Worm (Caenorhabditis elegans): ENCODE data around the gene vps-2.

Gene vps-2

DNA sequence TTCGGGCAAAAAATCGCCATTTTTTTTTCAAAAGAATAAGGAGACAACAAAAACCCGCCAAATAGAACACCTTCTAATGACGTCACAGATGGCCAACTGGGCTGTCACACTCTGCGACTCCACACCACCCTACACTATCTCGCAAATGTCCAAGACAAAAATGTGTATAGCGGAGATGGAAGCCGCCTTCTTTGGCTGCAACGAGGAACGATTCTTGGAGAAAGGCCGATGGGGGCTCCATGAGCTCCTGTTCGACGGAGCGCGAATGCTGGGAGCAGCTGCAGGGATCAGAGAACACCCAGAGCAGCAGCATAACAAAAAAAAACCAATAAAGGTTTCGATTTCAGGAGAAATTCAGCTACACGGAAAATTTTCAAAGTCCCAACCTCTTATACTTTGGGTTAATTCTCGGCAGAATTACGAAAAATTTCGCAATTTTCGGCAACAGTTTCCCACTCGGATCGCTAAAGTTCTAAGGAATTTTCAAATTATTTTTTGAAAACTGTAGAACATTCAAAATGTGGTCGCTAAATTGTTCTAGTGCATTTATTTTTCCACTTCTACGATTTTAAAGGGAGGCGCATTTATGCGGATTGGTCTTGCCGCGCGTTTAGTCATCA, 37.9 kb upstream of the vps-2 start (continued):
- no peak for TF ChIP-seq lsy-12 (tag; optimal IDR thresholded peaks at IDR 0.05)
- no peak for TF ChIP-seq eor-1 (tag; optimal IDR thresholded peaks at IDR 0.05)
- TF ChIP-seq ztf-11 (tag; optimal IDR thresholded peaks at IDR 0.05), result no peak
- TF ChIP-seq hmg-11 (tag; optimal IDR thresholded peaks at IDR 0.05), result peak; percentile 79
- no peak for TF ChIP-seq nhr-237 (tag; optimal IDR thresholded peaks at IDR 0.05)
- TF ChIP-seq daf-12 (tag; optimal IDR thresholded peaks at IDR 0.05), result no peak
- TF ChIP-seq egl-5 (tag; optimal IDR thresholded peaks at IDR 0.05), result peak; percentile 1
- no peak for TF ChIP-seq mml-1 (tag; optimal IDR thresholded peaks at IDR 0.05)
- TF ChIP-seq elt-1 (tag; optimal IDR thresholded peaks at IDR 0.05), result no peak
- no peak for TF ChIP-seq mdl-1 (tag; optimal IDR thresholded peaks at IDR 0.05)
- TF ChIP-seq ama-1 (optimal IDR thresholded peaks at IDR 0.05), result peak; percentile 29
- no peak for TF ChIP-seq nhr-76 (tag; optimal IDR thresholded peaks at IDR 0.05)
- no peak for TF ChIP-seq elt-3 (tag; optimal IDR thresholded peaks at IDR 0.05)
- no peak for TF ChIP-seq nhr-28 (tag; optimal IDR thresholded peaks at IDR 0.05)
- peak; percentile 58 for TF ChIP-seq lin-39 (tag; optimal IDR thresholded peaks at IDR 0.05)
- no peak for TF ChIP-seq egl-27 (tag; optimal IDR thresholded peaks at IDR 0.05)
- TF ChIP-seq zag-1 (tag; optimal IDR thresholded peaks at IDR 0.05), result no peak

DNA sequence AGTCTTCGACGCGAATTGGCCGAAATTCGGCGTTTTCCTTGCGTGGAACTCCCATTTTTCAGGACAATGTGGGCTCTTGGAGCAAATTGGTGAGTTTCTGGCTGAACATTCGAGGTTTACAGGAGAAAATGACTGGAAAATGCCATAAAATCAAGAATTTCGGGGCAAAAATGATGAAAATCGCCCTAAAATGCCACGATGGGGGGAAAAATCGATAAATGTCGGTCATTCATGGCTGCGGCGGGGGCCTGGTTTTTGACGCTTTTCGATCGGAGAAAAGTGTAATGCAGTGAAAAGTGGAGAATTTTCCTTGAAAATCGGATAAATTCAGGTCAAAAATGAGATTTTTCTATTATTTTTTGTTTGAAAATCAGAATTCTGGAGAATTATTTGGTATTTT, 37.1 kb upstream of the vps-2 start, which contains the start of the genes Y46G5A.18 and Y46G5A.47:
Gene Y46G5A.18 (minus strand): TSS at position 101 of the 400 bp plus-strand sequence.
Gene Y46G5A.47 (minus strand): TSS at position 146 of the 400 bp plus-strand sequence.
- no peak for TF ChIP-seq lin-39 (tag; optimal IDR thresholded peaks at IDR 0.05)

DNA sequence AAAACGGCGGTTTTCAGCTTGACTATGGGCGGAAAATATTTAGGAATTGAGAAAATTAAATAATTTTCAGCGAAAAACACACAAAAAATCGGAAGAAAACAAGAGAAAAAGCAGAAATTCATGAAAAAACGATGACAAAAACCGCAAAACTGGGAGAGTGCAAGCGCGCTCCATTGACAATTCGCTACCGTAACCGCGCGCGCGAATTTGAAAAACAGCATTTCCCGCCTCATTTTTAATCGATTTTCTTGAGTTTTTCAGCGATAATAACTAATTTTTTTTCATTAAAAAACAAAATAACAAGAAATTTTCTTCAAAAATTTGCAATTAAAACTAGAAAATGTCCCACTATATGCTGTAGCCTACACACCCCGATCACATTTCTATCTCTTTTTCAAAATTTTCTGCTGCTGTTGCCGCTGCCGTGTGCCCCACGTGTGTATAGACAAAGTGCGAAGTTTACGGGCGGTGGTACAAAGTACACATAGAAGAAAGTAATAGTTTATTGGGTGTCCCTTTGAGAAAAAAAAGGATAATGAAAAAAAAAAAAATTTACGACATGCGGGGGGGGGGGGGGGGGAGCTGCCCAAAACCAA, 32.0 kb upstream of the vps-2 start:
- TF ChIP-seq tbx-2 (tag; optimal IDR thresholded peaks at IDR 0.05), result no peak
- no peak for TF ChIP-seq nhr-237 (tag; optimal IDR thresholded peaks at IDR 0.05)
- TF ChIP-seq nhr-11 (tag; optimal IDR thresholded peaks at IDR 0.05), result peak; percentile 43
- TF ChIP-seq ceh-9 (tag; optimal IDR thresholded peaks at IDR 0.05), result no peak
- no peak for TF ChIP-seq nhr-76 (tag; optimal IDR thresholded peaks at IDR 0.05)
- no peak for TF ChIP-seq daf-12 (tag; optimal IDR thresholded peaks at IDR 0.05)
- peak; percentile 18 for TF ChIP-seq pha-4 (tag; optimal IDR thresholded peaks at IDR 0.05)
- TF ChIP-seq pqm-1 (tag; optimal IDR thresholded peaks at IDR 0.05), result no peak
- TF ChIP-seq nfya-1 (tag; optimal IDR thresholded peaks at IDR 0.05; ENCODE audit: insufficient read depth), result peak; percentile 32
- peak; percentile 18 for TF ChIP-seq nhr-23 (tag; optimal IDR thresholded peaks at IDR 0.05)
- no peak for TF ChIP-seq fkh-10 (GFP tag; optimal IDR thresholded peaks at IDR 0.05)
- no peak for TF ChIP-seq R02D3.7 (tag; optimal IDR thresholded peaks at IDR 0.05)
- TF ChIP-seq sea-2 (GFP tag; optimal IDR thresholded peaks at IDR 0.05), result no peak
- no peak for TF ChIP-seq egl-27 (tag; optimal IDR thresholded peaks at IDR 0.05)
- TF ChIP-seq ceh-28 (tag; optimal IDR thresholded peaks at IDR 0.05), result no peak
- no peak for TF ChIP-seq aly-2 (tag; optimal IDR thresholded peaks at IDR 0.05)
- no peak for TF ChIP-seq lin-39 (tag; optimal IDR thresholded peaks at IDR 0.05)
- no peak for TF ChIP-seq nhr-25 (tag; optimal IDR thresholded peaks at IDR 0.05)
- no peak for TF ChIP-seq unc-62 (GFP tag; optimal IDR thresholded peaks at IDR 0.05)
- peak; percentile 15 for TF ChIP-seq elt-2 (tag; optimal IDR thresholded peaks at IDR 0.05)
- TF ChIP-seq lin-15B (tag; optimal IDR thresholded peaks at IDR 0.05), result peak; percentile 0
- TF ChIP-seq nhr-12 (tag; optimal IDR thresholded peaks at IDR 0.05), result no peak
- no peak for TF ChIP-seq mml-1 (tag; optimal IDR thresholded peaks at IDR 0.05)
- TF ChIP-seq nhr-43 (tag; optimal IDR thresholded peaks at IDR 0.05; ENCODE audit: poor library complexity, severe bottlenecking), result peak; percentile 7
- no peak for TF ChIP-seq elt-3 (tag; optimal IDR thresholded peaks at IDR 0.05)
- TF ChIP-seq ztf-11 (tag; optimal IDR thresholded peaks at IDR 0.05), result no peak
- no peak for TF ChIP-seq nhr-67 (tag; optimal IDR thresholded peaks at IDR 0.05)
- TF ChIP-seq jun-1 (tag; optimal IDR thresholded peaks at IDR 0.05), result no peak
- TF ChIP-seq ceh-82 (tag; optimal IDR thresholded peaks at IDR 0.05), result no peak
- TF ChIP-seq ztf-4 (tag; optimal IDR thresholded peaks at IDR 0.05), result no peak
- TF ChIP-seq hmg-11 (tag; optimal IDR thresholded peaks at IDR 0.05), result no peak
- TF ChIP-seq egl-5 (tag; optimal IDR thresholded peaks at IDR 0.05), result no peak

Measured in whole organism, L3 larva.